Worm (Caenorhabditis elegans): Measurements from ENCODE around the gene C44F1.1.
A peak's percentile ranks its signal among the peaks of the same experiment; 100 is the strongest.

The C44F1.1 gene

DNA sequence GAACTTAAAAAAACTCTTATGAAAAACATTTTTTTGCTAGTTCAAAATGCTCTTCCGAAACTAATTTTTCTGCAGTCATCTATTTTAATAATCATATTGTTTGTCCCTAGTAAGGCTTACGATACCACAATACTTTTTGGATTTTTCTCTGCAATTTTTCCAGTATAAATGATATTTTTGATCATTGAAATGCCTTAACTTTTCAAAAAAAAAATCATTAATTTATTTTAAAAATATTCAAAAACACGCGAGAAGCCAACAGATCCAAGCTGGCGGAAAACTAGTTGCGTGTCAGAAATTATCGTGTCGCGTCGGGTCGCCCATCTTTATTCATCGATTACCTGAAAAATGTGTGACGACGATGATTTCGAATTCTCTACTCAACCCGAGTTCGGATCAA, 2.8 kb upstream of the C44F1.1 start, which contains the start of gene gmeb-3:
gmeb-3 (plus strand) TSS at position 301 of the 400 bp plus-strand sequence.
- no peak for TF ChIP-seq ztf-1 (GFP tag; conservative IDR thresholded peaks at IDR 0.05)
- TF ChIP-seq nhr-10 (tag; optimal IDR thresholded peaks at IDR 0.05) = no peak
- TF ChIP-seq mdl-1 (tag; optimal IDR thresholded peaks at IDR 0.05) = no peak
- TF ChIP-seq fos-1 (tag; optimal IDR thresholded peaks at IDR 0.05) = no peak
- no peak for TF ChIP-seq elt-1 (tag; optimal IDR thresholded peaks at IDR 0.05)
- TF ChIP-seq peb-1 (tag; optimal IDR thresholded peaks at IDR 0.05) = no peak
- TF ChIP-seq unc-62 (GFP tag; optimal IDR thresholded peaks at IDR 0.05) = no peak
- no peak for TF ChIP-seq snpc-4 (tag; optimal IDR thresholded peaks at IDR 0.05)
- TF ChIP-seq ztf-11 (tag; optimal IDR thresholded peaks at IDR 0.05) = no peak
- TF ChIP-seq sma-3 (GFP tag; optimal IDR thresholded peaks at IDR 0.05) = no peak
- TF ChIP-seq egl-27 (tag; optimal IDR thresholded peaks at IDR 0.05) = no peak
- TF ChIP-seq lsy-2 (tag; optimal IDR thresholded peaks at IDR 0.05) = no peak
- TF ChIP-seq gmeb-1 (tag; optimal IDR thresholded peaks at IDR 0.05) = no peak
- no peak for TF ChIP-seq crh-2 (tag; optimal IDR thresholded peaks at IDR 0.05)
- no peak for TF ChIP-seq Y55F3AM.14 (GFP tag; optimal IDR thresholded peaks at IDR 0.05)
- TF ChIP-seq lin-13 (GFP tag; optimal IDR thresholded peaks at IDR 0.05) = no peak
- no peak for TF ChIP-seq R02D3.7 (tag; optimal IDR thresholded peaks at IDR 0.05)
- no peak for TF ChIP-seq zag-1 (tag; optimal IDR thresholded peaks at IDR 0.05)
- no peak for TF ChIP-seq ztf-4 (tag; optimal IDR thresholded peaks at IDR 0.05)

DNA sequence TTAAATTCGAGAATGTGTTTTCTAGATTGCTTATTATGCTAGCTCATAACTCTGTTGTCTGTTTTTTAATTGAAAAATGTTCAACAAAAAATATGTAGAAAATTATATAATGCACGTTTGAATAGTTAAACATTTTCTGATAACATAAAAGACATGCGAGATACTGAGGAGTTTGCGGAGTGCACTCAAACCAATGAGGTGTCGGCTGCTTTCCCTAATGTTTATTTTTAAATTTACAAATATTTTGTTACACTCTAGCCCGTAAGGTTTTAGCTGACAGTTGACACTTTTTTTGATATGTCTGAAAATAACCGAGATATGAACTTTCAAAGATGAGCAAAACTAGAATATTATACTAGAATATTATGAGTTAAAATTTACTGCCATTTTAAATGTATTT, 776 bp downstream of the C44F1.1 start:
- TF ChIP-seq lsy-2 (tag; optimal IDR thresholded peaks at IDR 0.05) (no peak), snpc-4 (tag; optimal IDR thresholded peaks at IDR 0.05) (peak; percentile 13)

DNA sequence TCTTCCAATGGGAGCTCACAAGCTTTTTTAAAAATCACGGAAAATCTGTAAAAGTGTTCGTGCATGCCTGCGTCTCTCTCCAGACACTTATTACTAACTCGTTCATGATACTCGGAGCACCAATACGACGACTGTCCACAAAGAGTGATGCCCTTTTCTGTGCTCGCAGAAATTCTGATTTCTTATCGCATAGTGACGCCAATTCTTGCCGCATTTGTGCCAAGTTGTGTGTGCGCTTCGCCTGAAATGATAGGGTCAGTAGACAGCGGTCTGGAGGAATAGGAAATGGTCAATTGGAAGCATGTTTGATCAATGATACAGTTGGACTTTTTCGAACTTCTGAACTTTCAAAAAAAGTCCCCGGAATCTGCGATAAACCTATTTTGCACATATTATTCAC, 1.3 kb downstream of the C44F1.1 start:
- TF ChIP-seq nhr-12 (tag; optimal IDR thresholded peaks at IDR 0.05) = no peak
- peak; percentile 87 for TF ChIP-seq fos-1 (tag; optimal IDR thresholded peaks at IDR 0.05)

DNA sequence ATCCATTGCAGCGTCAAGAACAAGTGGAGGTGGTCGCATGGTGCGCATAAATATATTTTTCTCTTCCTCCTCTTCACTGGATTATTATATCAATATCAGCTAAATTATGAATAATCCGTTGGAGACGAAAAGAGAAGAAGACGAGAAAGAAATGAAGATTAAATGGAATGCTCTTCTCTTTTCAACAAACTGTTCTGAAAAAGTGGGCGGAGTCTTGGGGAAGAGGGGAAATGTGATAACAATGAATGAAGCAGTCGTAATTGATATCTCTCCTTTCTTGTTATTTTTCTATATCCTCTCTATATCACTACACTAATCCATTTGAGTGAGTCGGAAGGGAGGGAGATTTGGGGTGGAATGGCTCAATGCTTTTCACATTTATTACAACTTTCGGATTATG, 6.0 kb downstream of the C44F1.1 start, which contains the start of gene arcp-1:
arcp-1 (minus strand) TSS at position 101 of the 400 bp plus-strand sequence.
- TF ChIP-seq snpc-4 (tag; optimal IDR thresholded peaks at IDR 0.05) = no peak
- TF ChIP-seq ztf-11 (tag; optimal IDR thresholded peaks at IDR 0.05) = no peak
- no peak for TF ChIP-seq gmeb-1 (tag; optimal IDR thresholded peaks at IDR 0.05)
- TF ChIP-seq lin-13 (GFP tag; optimal IDR thresholded peaks at IDR 0.05) = no peak

DNA sequence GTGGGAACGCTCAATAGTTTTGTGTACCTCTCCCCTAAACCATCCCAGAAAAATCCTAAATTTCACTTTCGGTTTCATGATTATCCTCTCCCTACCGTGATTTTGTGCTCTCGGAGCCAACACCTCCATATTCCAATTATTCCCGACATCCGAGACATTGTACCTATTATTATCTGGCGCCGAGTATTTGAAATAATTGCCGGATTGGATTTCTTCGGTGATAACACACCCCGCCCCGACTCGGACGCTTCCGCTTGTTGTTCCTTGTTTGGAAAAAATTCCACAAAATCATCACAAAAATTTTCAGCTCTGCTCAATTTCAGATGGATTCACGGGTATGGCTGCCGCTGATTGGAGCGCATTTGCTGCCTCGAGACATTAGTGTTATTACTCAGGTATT, 20.2 kb downstream of the C44F1.1 start, which contains the start of gene lin-48:
lin-48 (plus strand) TSS at position 301 of the 400 bp plus-strand sequence.
- TF ChIP-seq nhr-11 (tag; optimal IDR thresholded peaks at IDR 0.05) (no peak), nhr-237 (tag; optimal IDR thresholded peaks at IDR 0.05) (no peak), mbf-1 (tag; optimal IDR thresholded peaks at IDR 0.05) (no peak), sma-3 (GFP tag; optimal IDR thresholded peaks at IDR 0.05) (no peak), nhr-23 (tag; optimal IDR thresholded peaks at IDR 0.05) (no peak), dmd-4 (tag; optimal IDR thresholded peaks at IDR 0.05) (no peak)

DNA sequence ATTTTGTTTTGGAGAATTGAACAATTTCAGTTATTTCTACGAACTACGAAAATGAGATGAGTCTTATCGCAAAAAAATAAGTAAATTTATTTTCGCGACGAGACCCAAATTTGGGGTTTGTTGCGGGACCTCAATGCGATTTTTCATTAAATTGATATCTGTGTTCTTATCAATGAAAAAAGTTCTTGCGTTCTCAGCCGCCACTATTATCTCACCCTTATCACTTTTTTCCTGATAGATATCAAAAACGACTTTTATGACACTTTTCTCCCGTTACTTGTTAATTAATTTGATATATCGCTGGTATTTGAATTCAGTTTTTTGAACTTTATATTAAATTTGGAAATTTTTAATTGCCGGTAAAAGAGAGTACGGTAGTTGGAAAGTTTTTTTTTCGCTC, 22.0 kb downstream of the C44F1.1 start:
- TF ChIP-seq zag-1 (tag; optimal IDR thresholded peaks at IDR 0.05) (no peak), fos-1 (tag; optimal IDR thresholded peaks at IDR 0.05) (no peak), blmp-1 (tag; optimal IDR thresholded peaks at IDR 0.05; ENCODE audit: insufficient read depth) (no peak), ZK546.5 (tag; optimal IDR thresholded peaks at IDR 0.05) (no peak), dmd-4 (tag; optimal IDR thresholded peaks at IDR 0.05) (no peak), ztf-1 (GFP tag; conservative IDR thresholded peaks at IDR 0.05) (no peak), nhr-23 (tag; optimal IDR thresholded peaks at IDR 0.05) (no peak), nhr-11 (tag; optimal IDR thresholded peaks at IDR 0.05) (no peak), egl-27 (tag; optimal IDR thresholded peaks at IDR 0.05) (no peak), mdl-1 (tag; optimal IDR thresholded peaks at IDR 0.05) (no peak), ztf-4 (tag; optimal IDR thresholded peaks at IDR 0.05) (no peak), lin-13 (GFP tag; optimal IDR thresholded peaks at IDR 0.05) (no peak), nhr-21 (tag; optimal IDR thresholded peaks at IDR 0.05) (no peak), nhr-129 (tag; optimal IDR thresholded peaks at IDR 0.05) (no peak), F13H6.1 (tag; optimal IDR thresholded peaks at IDR 0.05) (no peak)

DNA sequence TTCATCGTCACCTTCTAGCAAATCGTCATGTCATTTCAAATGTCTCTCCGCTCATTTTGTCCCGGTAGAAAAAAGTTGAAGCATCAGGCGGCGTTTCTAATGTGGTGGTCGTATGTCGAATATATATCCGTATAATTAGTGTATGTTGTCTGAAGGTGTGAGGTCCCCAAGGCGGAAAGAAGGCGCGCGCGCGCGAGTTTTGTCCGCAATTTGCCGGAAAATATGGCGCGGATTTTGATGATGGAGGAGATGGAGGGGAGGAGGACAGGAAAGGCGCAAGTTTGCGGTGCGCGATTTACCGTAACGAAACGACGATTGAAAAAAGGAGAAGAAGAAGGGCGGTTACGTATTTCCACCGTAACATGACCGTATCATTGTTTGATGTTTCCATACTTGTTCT, 23.3 kb downstream of the C44F1.1 start:
- no peak for TF ChIP-seq alr-1 (tag; optimal IDR thresholded peaks at IDR 0.05)
- no peak for TF ChIP-seq lin-11 (tag; optimal IDR thresholded peaks at IDR 0.05)
- TF ChIP-seq nhr-237 (tag; optimal IDR thresholded peaks at IDR 0.05) = no peak
- no peak for TF ChIP-seq nhr-129 (tag; optimal IDR thresholded peaks at IDR 0.05)
- TF ChIP-seq nhr-23 (tag; optimal IDR thresholded peaks at IDR 0.05) = no peak
- TF ChIP-seq ztf-11 (tag; optimal IDR thresholded peaks at IDR 0.05) = no peak
- no peak for TF ChIP-seq snpc-4 (tag; optimal IDR thresholded peaks at IDR 0.05)
- TF ChIP-seq nhr-10 (tag; optimal IDR thresholded peaks at IDR 0.05) = no peak
- TF ChIP-seq skn-1 (tag; optimal IDR thresholded peaks at IDR 0.05) = no peak
- TF ChIP-seq ama-1 (optimal IDR thresholded peaks at IDR 0.05) = no peak
- no peak for TF ChIP-seq nhr-6 (tag; optimal IDR thresholded peaks at IDR 0.05)
- no peak for TF ChIP-seq sem-4 (tag; optimal IDR thresholded peaks at IDR 0.05)
- TF ChIP-seq lsy-2 (tag; optimal IDR thresholded peaks at IDR 0.05) = no peak
- TF ChIP-seq ztf-4 (tag; optimal IDR thresholded peaks at IDR 0.05) = no peak
- TF ChIP-seq unc-55 (GFP tag; optimal IDR thresholded peaks at IDR 0.05) = no peak
- TF ChIP-seq mbf-1 (tag; optimal IDR thresholded peaks at IDR 0.05) = no peak
- TF ChIP-seq peb-1 (tag; optimal IDR thresholded peaks at IDR 0.05) = no peak
- TF ChIP-seq nhr-77 (tag; optimal IDR thresholded peaks at IDR 0.05) = no peak
- no peak for TF ChIP-seq ceh-82 (tag; optimal IDR thresholded peaks at IDR 0.05)
